Fruit fly (Drosophila melanogaster): ENCODE results near the gene CG7546.

DNA sequence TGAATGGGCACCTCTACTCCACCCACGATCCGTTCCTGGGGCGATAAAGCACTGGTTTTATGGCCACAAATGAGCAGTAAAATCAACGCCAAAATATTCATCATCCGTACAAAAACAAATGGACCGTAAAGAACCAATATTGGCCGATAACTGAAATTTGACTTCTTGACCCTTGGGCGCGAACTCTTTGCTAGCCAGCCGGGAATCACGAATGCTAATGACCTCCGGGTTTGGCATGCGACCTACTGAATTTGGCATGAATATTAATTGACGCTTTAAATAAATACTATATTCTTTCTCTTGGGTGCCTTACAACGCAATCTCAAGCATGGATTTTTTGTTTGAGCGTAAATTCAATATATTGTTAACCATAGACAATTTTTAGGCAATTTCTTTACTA is 28.9 kb downstream of the CG7546 start, which contains the start of gene CG16998:
- TF ChIP-seq salr (GFP tag; optimal IDR thresholded peaks at IDR 0.05) (no peak), lz (GFP tag; optimal IDR thresholded peaks at IDR 0.05) (no peak), Smox (GFP tag; optimal IDR thresholded peaks at IDR 0.05) (no peak), fd85E (GFP tag; optimal IDR thresholded peaks at IDR 0.05) (no peak), acj6 (GFP tag; optimal IDR thresholded peaks at IDR 0.05) (no peak), dac (GFP tag; optimal IDR thresholded peaks at IDR 0.05) (no peak), Hr38 (GFP tag; optimal IDR thresholded peaks at IDR 0.05) (no peak)

Data from whole organism, prepupa.